Fruit fly (Drosophila melanogaster): ENCODE results near the gene CG43149.
A peak's percentile ranks its signal among the peaks of the same experiment; 100 is the strongest.

CG43149 gene

DNA sequence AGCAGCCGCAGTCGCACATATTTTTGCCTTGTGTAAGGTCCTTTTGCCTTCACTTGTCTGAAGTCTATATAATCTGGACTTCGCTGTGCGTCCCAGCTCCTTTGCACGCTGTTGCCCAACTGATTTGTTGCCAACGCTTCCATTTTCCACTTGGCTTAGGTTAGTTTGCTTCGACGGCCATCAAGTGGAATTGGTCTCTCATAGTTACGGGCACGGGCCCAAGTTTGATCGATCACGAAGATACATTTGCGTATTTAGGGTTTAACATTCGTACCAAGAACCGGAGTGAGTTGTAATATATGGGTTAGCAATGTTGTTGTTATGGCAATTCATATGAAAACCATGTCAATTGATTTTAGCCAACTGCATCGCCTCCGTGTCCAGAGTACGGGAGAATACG, at the start of gene CG43149:
CG43149 (minus strand) TSS at position 101 of the 400 bp plus-strand sequence.
- TF ChIP-seq CG14711 (tag; optimal IDR thresholded peaks at IDR 0.05) (no peak), kay (GFP tag; ENCODE audit: borderline replicate concordance) (no peak), bab1 (GFP tag; optimal IDR thresholded peaks at IDR 0.05) (no peak), Clk (GFP tag; optimal IDR thresholded peaks at IDR 0.05) (no peak), Crg-1 (GFP tag; optimal IDR thresholded peaks at IDR 0.05) (no peak), CG7045 (GFP tag; optimal IDR thresholded peaks at IDR 0.05) (no peak)

DNA sequence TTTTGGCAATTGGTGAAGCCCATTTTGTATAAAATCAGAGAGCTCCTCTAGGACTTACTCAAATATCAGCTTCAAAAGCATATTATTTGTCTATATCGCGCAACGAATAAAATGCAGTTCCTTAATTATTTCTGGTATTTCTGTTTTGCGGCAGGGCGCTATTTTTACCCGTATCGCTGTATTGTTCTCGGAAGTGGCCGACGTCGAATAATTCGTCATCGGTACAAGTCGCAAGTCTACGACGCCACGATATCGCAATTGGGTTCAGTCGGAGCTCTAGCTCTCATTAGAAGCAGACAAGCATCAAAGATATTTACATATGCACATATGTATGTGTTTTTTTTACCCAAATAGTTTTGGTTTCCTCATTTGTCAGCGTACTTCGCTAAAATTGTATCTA, 49.5 kb upstream of the CG43149 start:
- TF ChIP-seq kay (GFP tag; ENCODE audit: borderline replicate concordance) = peak; percentile 88
- no peak for TF ChIP-seq Crg-1 (GFP tag; optimal IDR thresholded peaks at IDR 0.05)

DNA sequence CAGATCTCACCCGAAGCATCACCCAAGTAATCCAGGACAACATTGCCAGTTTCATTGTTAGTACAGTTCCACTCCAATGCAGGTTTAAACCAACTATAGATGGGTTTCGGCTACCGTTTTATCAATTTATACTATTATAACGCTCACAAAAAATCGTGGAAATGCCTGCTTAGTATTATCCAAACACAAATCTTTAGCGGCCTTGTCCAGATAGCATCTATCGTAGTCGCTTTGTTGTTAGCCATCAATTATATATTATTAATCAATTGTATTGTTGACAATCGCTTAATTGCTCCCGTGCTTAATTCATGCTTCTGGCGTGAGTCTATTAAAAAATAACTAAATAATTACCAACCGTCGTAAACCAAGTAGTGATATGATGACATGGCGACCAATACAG, 43.7 kb upstream of the CG43149 start, which contains the start of gene CG12483:
CG12483 (minus strand) TSS at position 101 of the 400 bp plus-strand sequence.
- TF ChIP-seq CG33017 (tag; optimal IDR thresholded peaks at IDR 0.05) (no peak), cic (GFP tag; optimal IDR thresholded peaks at IDR 0.05) (no peak), toe (GFP tag; optimal IDR thresholded peaks at IDR 0.05) (no peak), bab1 (GFP tag; optimal IDR thresholded peaks at IDR 0.05) (no peak), Hr96 (GFP tag; optimal IDR thresholded peaks at IDR 0.05) (no peak), CG12768 (GFP tag; optimal IDR thresholded peaks at IDR 0.05) (no peak), pad (GFP tag; optimal IDR thresholded peaks at IDR 0.05) (no peak), kay (GFP tag; ENCODE audit: borderline replicate concordance) (no peak)

DNA sequence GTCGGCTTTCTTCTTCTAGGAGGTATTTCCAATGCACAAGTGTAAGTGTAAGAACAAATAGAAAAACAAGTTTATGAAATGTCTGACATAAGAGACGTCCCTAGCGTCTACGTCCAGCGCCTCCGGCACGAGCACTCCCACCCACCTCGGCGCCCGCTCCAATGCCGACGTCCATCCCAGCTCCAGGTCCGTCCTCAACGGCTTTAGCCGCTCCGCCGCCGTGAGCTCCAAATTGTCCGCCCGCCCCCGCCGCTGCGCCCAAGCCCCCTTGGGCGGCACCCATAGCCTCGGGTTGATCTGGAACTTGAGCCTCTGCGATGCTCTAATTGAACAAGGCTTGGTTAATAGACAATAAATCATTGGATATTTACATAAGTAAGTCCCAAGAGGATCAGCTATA, 43.3 kb upstream of the CG43149 start:
- no peak for TF ChIP-seq cic (GFP tag; optimal IDR thresholded peaks at IDR 0.05)
- no peak for TF ChIP-seq Clk (GFP tag; optimal IDR thresholded peaks at IDR 0.05)
- no peak for TF ChIP-seq kay (GFP tag; ENCODE audit: borderline replicate concordance)
- TF ChIP-seq CG7101 (tag; optimal IDR thresholded peaks at IDR 0.05) = no peak
- no peak for TF ChIP-seq bab1 (GFP tag; optimal IDR thresholded peaks at IDR 0.05)
- no peak for TF ChIP-seq Hr96 (GFP tag; optimal IDR thresholded peaks at IDR 0.05)
- TF ChIP-seq CG12768 (GFP tag; optimal IDR thresholded peaks at IDR 0.05) = no peak
- TF ChIP-seq CG14711 (tag; optimal IDR thresholded peaks at IDR 0.05) = no peak
- no peak for TF ChIP-seq pad (GFP tag; optimal IDR thresholded peaks at IDR 0.05)
- no peak for TF ChIP-seq ovo (GFP tag; optimal IDR thresholded peaks at IDR 0.05)
- no peak for TF ChIP-seq CG33017 (tag; optimal IDR thresholded peaks at IDR 0.05)
- no peak for TF ChIP-seq Mnt (GFP tag; optimal IDR thresholded peaks at IDR 0.05)
- no peak for TF ChIP-seq Crg-1 (GFP tag; optimal IDR thresholded peaks at IDR 0.05)
- TF ChIP-seq cnc (optimal IDR thresholded peaks at IDR 0.05) = no peak

DNA sequence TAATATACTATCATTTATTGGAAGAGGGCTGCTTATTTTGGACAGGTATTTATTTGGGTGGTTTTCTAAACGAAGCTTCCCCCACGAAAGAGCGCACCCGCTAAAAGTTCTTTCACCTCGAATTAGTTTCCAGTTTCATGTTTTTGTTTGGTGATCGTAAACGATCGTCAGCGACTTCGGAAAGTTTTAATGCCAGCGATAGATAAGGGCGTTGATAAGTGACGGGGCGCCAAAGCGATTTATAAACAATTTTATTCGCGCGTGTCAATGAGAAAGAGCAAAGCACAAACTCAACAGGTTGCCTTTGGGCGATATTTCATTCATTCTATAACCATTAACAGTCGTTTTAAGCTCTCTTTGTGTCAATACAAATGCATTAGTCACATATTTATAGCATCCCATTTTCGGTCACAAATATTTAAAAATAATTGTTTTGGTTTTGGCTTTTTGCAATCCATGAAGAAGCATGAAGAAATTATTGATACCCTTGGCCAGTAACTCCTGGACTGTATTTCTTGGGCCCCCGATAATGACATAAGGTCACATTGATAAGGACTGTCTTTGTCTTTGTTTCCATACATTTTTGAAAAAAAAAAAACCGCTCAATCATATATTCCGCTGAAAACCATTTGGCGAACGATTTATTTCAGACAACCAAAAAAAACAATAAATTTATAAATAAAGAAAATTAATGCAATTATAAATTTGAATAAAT, 41.0 kb upstream of the CG43149 start:
- TF ChIP-seq cic (GFP tag; optimal IDR thresholded peaks at IDR 0.05) (peak; percentile 45), Mnt (GFP tag; optimal IDR thresholded peaks at IDR 0.05) (no peak), Crg-1 (GFP tag; optimal IDR thresholded peaks at IDR 0.05) (peak; percentile 10)

DNA sequence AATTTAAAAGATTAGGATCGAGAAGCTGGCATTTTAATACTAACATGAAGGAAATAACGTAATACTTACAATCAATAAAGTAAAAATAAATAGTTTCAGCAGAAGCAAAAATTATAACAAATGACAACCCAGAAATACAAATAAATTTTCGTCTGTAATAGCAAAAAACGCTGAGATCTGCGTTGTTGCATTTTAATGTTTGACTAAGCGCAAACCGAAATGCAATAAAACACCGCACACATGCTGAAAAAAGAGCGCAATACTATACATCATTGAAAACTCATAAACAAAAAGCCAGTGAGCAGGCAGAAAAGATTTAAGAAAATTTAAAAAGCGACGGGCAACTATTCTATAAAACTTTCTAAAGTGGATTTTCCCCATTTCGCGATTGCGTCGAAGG, 40.3 kb upstream of the CG43149 start:
- TF ChIP-seq CG7045 (GFP tag; optimal IDR thresholded peaks at IDR 0.05) (no peak), Mnt (GFP tag; optimal IDR thresholded peaks at IDR 0.05) (no peak), CG1620 (GFP tag; optimal IDR thresholded peaks at IDR 0.05) (no peak), tj (GFP tag; optimal IDR thresholded peaks at IDR 0.05) (peak; percentile 95), CG11617 (GFP tag; optimal IDR thresholded peaks at IDR 0.05) (no peak), bab1 (GFP tag; optimal IDR thresholded peaks at IDR 0.05) (no peak), CG12768 (GFP tag; optimal IDR thresholded peaks at IDR 0.05) (no peak), Clk (GFP tag; optimal IDR thresholded peaks at IDR 0.05) (no peak), CG5204 (GFP tag; optimal IDR thresholded peaks at IDR 0.05) (no peak), CG33017 (tag; optimal IDR thresholded peaks at IDR 0.05) (no peak), CG14711 (tag; optimal IDR thresholded peaks at IDR 0.05) (peak; percentile 8), ovo (GFP tag; optimal IDR thresholded peaks at IDR 0.05) (no peak), Crg-1 (GFP tag; optimal IDR thresholded peaks at IDR 0.05) (no peak), toe (GFP tag; optimal IDR thresholded peaks at IDR 0.05) (no peak), kay (GFP tag; ENCODE audit: borderline replicate concordance) (peak; percentile 48), cic (GFP tag; optimal IDR thresholded peaks at IDR 0.05) (no peak)

DNA sequence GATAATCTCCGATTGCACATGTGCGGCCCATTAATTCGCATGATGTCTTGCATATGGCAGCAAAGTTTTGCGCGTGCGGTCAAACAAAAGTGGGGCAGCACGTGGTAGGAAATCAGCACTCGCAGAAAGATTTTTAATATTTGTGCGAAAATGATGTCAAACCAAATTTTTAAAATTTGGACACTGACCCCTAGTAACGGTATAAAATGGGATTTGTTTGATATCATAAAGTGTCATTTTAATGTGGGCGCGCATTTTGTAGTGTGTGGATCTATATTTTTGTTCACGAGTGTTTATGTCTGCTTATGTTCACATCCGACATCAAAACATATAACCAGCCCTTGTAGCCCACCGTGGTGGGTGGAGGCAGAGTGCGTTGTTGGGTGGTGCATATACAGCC, 39.5 kb upstream of the CG43149 start:
- no peak for TF ChIP-seq toe (GFP tag; optimal IDR thresholded peaks at IDR 0.05)
- TF ChIP-seq CG11617 (GFP tag; optimal IDR thresholded peaks at IDR 0.05) = no peak
- no peak for TF ChIP-seq CG7101 (tag; optimal IDR thresholded peaks at IDR 0.05)
- peak; percentile 40 for TF ChIP-seq CG14711 (tag; optimal IDR thresholded peaks at IDR 0.05)
- no peak for TF ChIP-seq Hr96 (GFP tag; optimal IDR thresholded peaks at IDR 0.05)
- no peak for TF ChIP-seq CG33017 (tag; optimal IDR thresholded peaks at IDR 0.05)
- TF ChIP-seq bab1 (GFP tag; optimal IDR thresholded peaks at IDR 0.05) = peak; percentile 77
- TF ChIP-seq CG1620 (GFP tag; optimal IDR thresholded peaks at IDR 0.05) = no peak
- no peak for TF ChIP-seq CG7045 (GFP tag; optimal IDR thresholded peaks at IDR 0.05)
- no peak for TF ChIP-seq pad (GFP tag; optimal IDR thresholded peaks at IDR 0.05)
- TF ChIP-seq ovo (GFP tag; optimal IDR thresholded peaks at IDR 0.05) = no peak
- no peak for TF ChIP-seq cic (GFP tag; optimal IDR thresholded peaks at IDR 0.05)
- TF ChIP-seq CG5204 (GFP tag; optimal IDR thresholded peaks at IDR 0.05) = no peak
- TF ChIP-seq Crg-1 (GFP tag; optimal IDR thresholded peaks at IDR 0.05) = no peak
- no peak for TF ChIP-seq CG12768 (GFP tag; optimal IDR thresholded peaks at IDR 0.05)
- TF ChIP-seq cnc (optimal IDR thresholded peaks at IDR 0.05) = no peak
- no peak for TF ChIP-seq Clk (GFP tag; optimal IDR thresholded peaks at IDR 0.05)

All from whole organism, adult.